Fruit fly (Drosophila melanogaster): Measurements from ENCODE around the gene CG9698.

dm6 chr3R:30552548-30552947 lies 38.0 kb downstream of the CG9698 start:
- no peak for TF ChIP-seq CG13204 (GFP tag; optimal IDR thresholded peaks at IDR 0.05)
- no peak for TF ChIP-seq EcR (GFP tag; optimal IDR thresholded peaks at IDR 0.05)

Measured in whole organism, pupa.